Worm (Caenorhabditis elegans) whole organism, late embryonic: ENCODE data around the gene elt-4.

ENCODE experiments used
- ama-1 ChIP-seq: fragments of 150-350 bp; optimal IDR thresholded peaks from 2 replicates; lab custom pipeline; 2014
- ceh-9 ChIP-seq: sonication (generic microtip); optimal IDR thresholded peaks from 2 replicates; lab custom pipeline; 2016; ENCODE audit warnings: mild to moderate bottlenecking, missing genetic modification characterization, inconsistent platforms, missing compliant biosample characterization
- dve-1 ChIP-seq: sonication (generic microtip); optimal IDR thresholded peaks from 2 replicates; lab custom pipeline; 2017; ENCODE audit warnings: antibody characterized with exemption, mild to moderate bottlenecking, missing genetic modification characterization, missing compliant biosample characterization
- pqm-1 ChIP-seq: sonication (generic microtip); optimal IDR thresholded peaks from 2 replicates; lab custom pipeline; 2016; ENCODE audit warnings: missing genetic modification characterization, missing compliant biosample characterization
- unc-55 ChIP-seq: sonication (generic microtip); optimal IDR thresholded peaks from 2 replicates; lab custom pipeline; 2017; ENCODE audit warnings: missing biosample characterization, missing genetic modification reagents, missing genetic modification characterization

DNA sequence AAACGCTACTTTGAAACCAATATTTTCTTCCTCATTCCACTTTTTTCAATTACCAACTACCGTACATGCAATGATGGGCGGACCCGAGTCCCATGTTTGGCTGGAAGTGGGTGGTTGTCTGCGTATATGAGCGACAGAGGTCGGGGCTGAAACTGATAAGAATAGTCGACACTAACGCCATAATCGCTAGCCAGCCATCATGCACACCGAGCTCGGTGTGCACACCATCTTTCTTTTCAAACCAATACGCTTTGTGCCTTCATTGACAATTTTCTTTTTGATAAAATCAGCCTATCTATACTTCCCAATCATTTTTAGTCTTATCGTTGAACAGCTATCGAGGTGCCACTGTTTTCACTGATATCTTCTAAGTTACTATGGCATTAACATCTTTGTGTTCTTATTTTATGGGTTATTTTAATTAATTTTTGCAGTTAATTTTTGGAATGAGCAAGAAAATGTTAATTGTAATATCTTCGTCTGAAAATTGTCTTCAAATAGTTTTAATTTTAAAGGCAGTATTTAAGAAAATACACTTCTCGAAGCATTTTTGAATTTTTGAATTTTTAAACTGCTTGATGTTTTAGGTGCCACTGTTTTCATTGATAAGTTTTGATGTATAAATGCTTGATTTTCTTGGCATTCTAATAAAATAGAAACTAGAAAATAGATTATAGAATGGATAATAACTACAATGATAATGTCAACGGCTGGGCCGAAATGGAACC, 5.4 kb downstream of the elt-4 start, which contains the start of gene elt-2:
- TF ChIP-seq ceh-9 (tag; lab: Kevin White, UChicago) (no peak), ama-1 (lab: Kevin White, UChicago) (no peak), dve-1 (tag; lab: Kevin White, UChicago) (no peak), pqm-1 (tag; lab: Kevin White, UChicago) (peak; percentile 3), unc-55 (GFP tag; lab: Kevin White, UChicago) (no peak)
